Worm (Caenorhabditis elegans) whole organism, L1 larva: ENCODE results near the gene frpr-14.

Experiments
- C04F5.9 ChIP-seq: sonication (generic microtip); optimal IDR thresholded peaks from 2 replicates; lab custom pipeline; 2016; ENCODE audit warnings: missing genetic modification characterization, missing compliant biosample characterization
- C16A3.4 ChIP-seq: fragments of 150-350 bp; optimal IDR thresholded peaks from 2 replicates; lab custom pipeline; 2014; ENCODE audit warnings: missing biosample characterization, missing genetic modification characterization
- C34B4.2 ChIP-seq: sonication (generic microtip); optimal IDR thresholded peaks from 2 replicates; lab custom pipeline; 2017; ENCODE audit warnings: mild to moderate bottlenecking, missing genetic modification characterization, missing compliant biosample characterization
- Y116A8C.19 ChIP-seq: sonication (generic microtip); optimal IDR thresholded peaks from 2 replicates; lab custom pipeline; 2016; ENCODE audit warnings: missing compliant biosample characterization, missing genetic modification characterization, borderline replicate concordance
- aha-1 ChIP-seq: fragments of 150-350 bp; optimal IDR thresholded peaks from 2 replicates; lab custom pipeline; 2014; ENCODE audit warnings: missing biosample characterization, missing genetic modification characterization
- ceh-63 ChIP-seq: fragments of 200-800 bp; sonication (Bioruptor generic); optimal IDR thresholded peaks from 2 replicates; lab custom pipeline; 2018; ENCODE audit warnings: mild to moderate bottlenecking, missing genetic modification characterization, missing compliant biosample characterization
- ceh-82 ChIP-seq, 3 experiments: fragments of 150-350 bp in 1 of 3; sonication (generic microtip) in 2 of 3; optimal IDR thresholded peaks; 2 replicates each; lab custom pipeline; 2014 to 2017; ENCODE audit warnings: missing biosample characterization in 3 of 3, missing genetic modification characterization in 3 of 3
- ceh-88 ChIP-seq: fragments of 200-800 bp; sonication (Bioruptor generic); IDR thresholded peaks from 2 replicates; pipeline ENCODE4 v1.3.6; 2022; ENCODE audit warnings: missing genetic modification characterization, missing compliant biosample characterization
- ceh-90 ChIP-seq: sonication (generic microtip); optimal IDR thresholded peaks from 2 replicates; lab custom pipeline; 2016; ENCODE audit warnings: missing genetic modification characterization, missing compliant biosample characterization
- ces-1 ChIP-seq: fragments of 150-350 bp; optimal IDR thresholded peaks from 2 replicates; lab custom pipeline; 2014; ENCODE audit warnings: missing biosample characterization, missing genetic modification reagents, missing genetic modification characterization
- dpl-1 ChIP-seq, 3 experiments: fragments of 150-350 bp in 2 of 3; sonication (generic microtip) in 1 of 3; optimal IDR thresholded peaks; 2 replicates each; lab custom pipeline; 2014 to 2017; ENCODE audit warnings: missing biosample characterization in 3 of 3, missing genetic modification characterization in 3 of 3, missing genetic modification reagents in 3 of 3
- efl-1 ChIP-seq, 4 experiments: fragments of 150-350 bp; optimal IDR thresholded peaks in 3 of 4; peaks in 1 of 4; 1 replicate in 1 of 4; 2 replicates in 3 of 4; lab custom pipeline; 2014; ENCODE audit warnings: missing biosample characterization in 2 of 4, missing genetic modification characterization in 2 of 4, missing genetic modification reagents in 2 of 4
- elt-2 ChIP-seq: sonication (generic microtip); optimal IDR thresholded peaks from 2 replicates; lab custom pipeline; 2016; ENCODE audit warnings: missing genetic modification characterization, mild to moderate bottlenecking, inconsistent platforms, missing compliant biosample characterization, missing genetic modification reagents
- ets-5 ChIP-seq: fragments of 200-800 bp; sonication (Bioruptor generic); IDR thresholded peaks from 2 replicates; pipeline ENCODE4 v1.3.6; 2022; ENCODE audit warnings: missing genetic modification characterization, missing compliant biosample characterization
- fkh-10 ChIP-seq: sonication (generic microtip); optimal IDR thresholded peaks from 2 replicates; lab custom pipeline; 2017; ENCODE audit warnings: missing biosample characterization, missing genetic modification reagents, missing genetic modification characterization
- grh-1 ChIP-seq: fragments of 200-800 bp; sonication (Bioruptor generic); IDR thresholded peaks from 2 replicates; pipeline ENCODE4 v1.3.6; 2022; ENCODE audit warnings: missing genetic modification reagents, missing genetic modification characterization, missing compliant biosample characterization
- hlh-17 ChIP-seq: fragments of 200-800 bp; sonication (Bioruptor generic); optimal IDR thresholded peaks from 2 replicates; lab custom pipeline; 2018; ENCODE audit warnings: missing genetic modification characterization, mild to moderate bottlenecking, missing compliant biosample characterization, moderate library complexity, borderline replicate concordance
- hlh-4 ChIP-seq: sonication (generic microtip); optimal IDR thresholded peaks from 2 replicates; lab custom pipeline; 2016; ENCODE audit warnings: mild to moderate bottlenecking, missing genetic modification characterization, missing compliant biosample characterization
- mep-1 ChIP-seq: fragments of 150-350 bp; optimal IDR thresholded peaks from 2 replicates; lab custom pipeline; 2014; ENCODE audit warnings: missing biosample characterization, missing genetic modification characterization
- nhr-12 ChIP-seq: sonication (generic microtip); optimal IDR thresholded peaks from 2 replicates; lab custom pipeline; 2017; ENCODE audit warnings: missing biosample characterization, missing genetic modification characterization
- nhr-20 ChIP-seq: sonication (generic microtip); optimal IDR thresholded peaks from 2 replicates; lab custom pipeline; 2016; ENCODE audit warnings: mild to moderate bottlenecking, missing genetic modification characterization, missing compliant biosample characterization
- nhr-28 ChIP-seq: fragments of 150-350 bp; optimal IDR thresholded peaks from 2 replicates; lab custom pipeline; 2014; ENCODE audit warnings: missing biosample characterization, missing genetic modification characterization
- nhr-47 ChIP-seq: sonication (generic microtip); optimal IDR thresholded peaks from 2 replicates; lab custom pipeline; 2016; ENCODE audit warnings: mild to moderate bottlenecking, missing genetic modification characterization, moderate library complexity, missing compliant biosample characterization
- nhr-71 ChIP-seq: sonication (generic microtip); optimal IDR thresholded peaks from 2 replicates; lab custom pipeline; 2016; ENCODE audit warnings: mild to moderate bottlenecking, missing genetic modification characterization, moderate library complexity, missing compliant biosample characterization
- nhr-84 ChIP-seq: sonication (generic microtip); optimal IDR thresholded peaks from 2 replicates; lab custom pipeline; 2017; ENCODE audit warnings: missing biosample characterization, missing genetic modification characterization
- nhr-85 ChIP-seq: sonication (generic microtip); peaks from one replicate; lab custom pipeline; 2016; ENCODE audit warnings: missing genetic modification characterization, inconsistent platforms, missing compliant biosample characterization
- nhr-90 ChIP-seq: sonication (generic microtip); optimal IDR thresholded peaks from 2 replicates; lab custom pipeline; 2016; ENCODE audit warnings: mild to moderate bottlenecking, missing genetic modification characterization, missing compliant biosample characterization; ENCODE audit not compliant: poor library complexity
- pag-3 ChIP-seq: sonication (generic microtip); optimal IDR thresholded peaks from 2 replicates; lab custom pipeline; 2017; ENCODE audit warnings: missing genetic modification characterization, mild to moderate bottlenecking, missing compliant biosample characterization, antibody characterized with exemption, borderline replicate concordance; ENCODE audit not compliant: insufficient read depth
- pqm-1 ChIP-seq: sonication (generic microtip); optimal IDR thresholded peaks from 3 replicates; lab custom pipeline; 2017; ENCODE audit warnings: missing biosample characterization, missing genetic modification characterization
- snpc-4 ChIP-seq: fragments of 150-350 bp; optimal IDR thresholded peaks from 2 replicates; lab custom pipeline; 2014; ENCODE audit warnings: missing biosample characterization, missing genetic modification characterization
- snu-23 ChIP-seq: sonication (generic microtip); optimal IDR thresholded peaks from 2 replicates; lab custom pipeline; 2016; ENCODE audit warnings: missing genetic modification characterization, missing compliant biosample characterization
- sox-4 ChIP-seq: sonication (generic microtip); optimal IDR thresholded peaks from 2 replicates; lab custom pipeline; 2016; ENCODE audit warnings: missing genetic modification characterization, missing compliant biosample characterization
- sptf-1 ChIP-seq: fragments of 150-350 bp; optimal IDR thresholded peaks from 2 replicates; lab custom pipeline; 2014; ENCODE audit warnings: missing biosample characterization, missing genetic modification characterization
- unc-130 ChIP-seq: fragments of 150-350 bp; optimal IDR thresholded peaks from 2 replicates; lab custom pipeline; 2017; ENCODE audit warnings: missing biosample characterization, missing genetic modification characterization, inconsistent platforms
- unc-86 ChIP-seq: sonication (generic microtip); optimal IDR thresholded peaks from 2 replicates; lab custom pipeline; 2016; ENCODE audit warnings: missing genetic modification characterization, missing compliant biosample characterization
- unc-98 ChIP-seq: fragments of 200-800 bp; sonication (Bioruptor generic); IDR thresholded peaks from 2 replicates; pipeline ENCODE4 v1.3.6; 2022; ENCODE audit warnings: missing genetic modification characterization, missing compliant biosample characterization
- xbp-1 ChIP-seq: sonication (generic microtip); optimal IDR thresholded peaks from 2 replicates; lab custom pipeline; 2016; ENCODE audit warnings: missing genetic modification characterization, missing compliant biosample characterization
- zip-4 ChIP-seq: fragments of 200-800 bp; sonication (Bioruptor generic); optimal IDR thresholded peaks from 2 replicates; lab custom pipeline; 2018; ENCODE audit warnings: mild to moderate bottlenecking, missing genetic modification characterization, moderate library complexity, missing compliant biosample characterization

frpr-14 gene

ce11 chrII:643733-644132 is 7.0 kb upstream of the frpr-14 start:
- TF ChIP-seq xbp-1 (tag; lab: Kevin White, UChicago) (no peak), unc-130 (tag; lab: Kevin White, UChicago) (no peak), nhr-12 (tag; lab: Kevin White, UChicago) (no peak)

- TF ChIP-seq C04F5.9 (tag; lab: Kevin White, UChicago) (no peak), pag-3 (tag; lab: Kevin White, UChicago) (no peak), nhr-84 (tag; lab: Kevin White, UChicago) (no peak)
- TF ChIP-seq, all 84 proteins: peak for 0
Measured at ce11 chrII:651324-651723, 569 bp downstream of the frpr-14 start.

ce11 chrII:658369-658768 is 7.6 kb downstream of the frpr-14 start, which contains the start of gene sdz-24:
Gene sdz-24 (plus strand): TSS chrII:658669.
- no peak for TF ChIP-seq elt-2 (tag; lab: Kevin White, UChicago)
- no peak for TF ChIP-seq sptf-1
- TF ChIP-seq unc-98: no peak
- TF ChIP-seq nhr-47 (tag; lab: Kevin White, UChicago): no peak
- no peak for TF ChIP-seq mep-1
- no peak for TF ChIP-seq nhr-71 (tag; lab: Kevin White, UChicago)
- no peak for TF ChIP-seq xbp-1 (tag; lab: Kevin White, UChicago)
- TF ChIP-seq C04F5.9 (tag; lab: Kevin White, UChicago): no peak
- no peak for TF ChIP-seq ceh-82 (tag; optimal IDR thresholded peaks at IDR 0.05; lab: Kevin White, UChicago)
- TF ChIP-seq ceh-90 (tag; lab: Kevin White, UChicago): no peak
- TF ChIP-seq unc-86 (tag; lab: Kevin White, UChicago): no peak
- no peak for TF ChIP-seq unc-130 (tag; lab: Kevin White, UChicago)

- TF ChIP-seq ceh-63 (GFP tag; lab: Kevin White, UChicago) (no peak), hlh-4 (tag; lab: Kevin White, UChicago) (no peak), ces-1 (GFP tag; lab: Kevin White, UChicago) (no peak), snu-23 (GFP tag; lab: Kevin White, UChicago) (no peak), C34B4.2 (tag; lab: Kevin White, UChicago) (no peak), pqm-1 (no peak), ets-5 (GFP tag; lab: Robert Waterston, UW) (no peak)
Measured at ce11 chrII:661696-662095, 10.9 kb downstream of the frpr-14 start, which contains the start of gene sri-45. Gene sri-45 (minus strand): TSS chrII:661796.

- TF ChIP-seq fkh-10 (no peak), efl-1 (optimal IDR thresholded peaks at IDR 0.05; lab: Kevin White, UChicago) (no peak), efl-1 (GFP tag; optimal IDR thresholded peaks at IDR 0.05 in 1 of 2; lab: Kevin White, UChicago) (peak in 1 of 2 experiments; percentile 74), ceh-88 (GFP tag; lab: Robert Waterston, UW) (no peak), nhr-90 (no peak), dpl-1 (GFP tag; optimal IDR thresholded peaks at IDR 0.05; lab: Kevin White, UChicago) (no peak)
Measured at ce11 chrII:667864-668263, 17.1 kb downstream of the frpr-14 start.

ce11 chrII:671025-671424 is 20.3 kb downstream of the frpr-14 start, which contains the start of gene sri-46:
Gene sri-46 (minus strand): TSS chrII:671125.
- TF ChIP-seq grh-1 (GFP tag; lab: Robert Waterston, UW): no peak
- no peak for TF ChIP-seq zip-4 (GFP tag; lab: Kevin White, UChicago)
- no peak for TF ChIP-seq sox-4
- no peak for TF ChIP-seq xbp-1 (tag; lab: Kevin White, UChicago)
- TF ChIP-seq C34B4.2 (tag; lab: Kevin White, UChicago): no peak
- TF ChIP-seq ceh-88 (GFP tag; lab: Robert Waterston, UW): no peak
- no peak for TF ChIP-seq C04F5.9 (tag; lab: Kevin White, UChicago)
- no peak for TF ChIP-seq C16A3.4 (tag; lab: Kevin White, UChicago)
- TF ChIP-seq hlh-17 (GFP tag; lab: Kevin White, UChicago): no peak
- no peak for TF ChIP-seq aha-1
- TF ChIP-seq Y116A8C.19 (tag; lab: Kevin White, UChicago): no peak
- TF ChIP-seq dpl-1 (GFP tag; optimal IDR thresholded peaks at IDR 0.05; lab: Kevin White, UChicago): no peak
- no peak for TF ChIP-seq nhr-20 (tag; lab: Kevin White, UChicago)
- TF ChIP-seq snpc-4 (tag; lab: Kevin White, UChicago): no peak
- no peak for TF ChIP-seq nhr-47 (tag; lab: Kevin White, UChicago)
- no peak for TF ChIP-seq nhr-28 (tag; lab: Kevin White, UChicago)
- TF ChIP-seq nhr-85 (tag; lab: Kevin White, UChicago): no peak
- TF ChIP-seq sptf-1: no peak
- no peak for TF ChIP-seq nhr-71 (tag; lab: Kevin White, UChicago)
